Fruit fly (Drosophila melanogaster) whole organism, embryonic: Measurements from ENCODE around the gene Mf.

Experiments used
- ATbp ChIP-seq: fragments of 200-800 bp; sonication (Bioruptor generic); optimal IDR thresholded peaks from 2 replicates; lab custom pipeline; 2017; ENCODE audit warnings: missing biosample characterization, mild to moderate bottlenecking, missing genetic modification characterization, missing genetic modification reagents
- BEAF-32 ChIP-seq: fragments of 200-800 bp; sonication (Bioruptor generic); optimal IDR thresholded peaks from 3 replicates; lab custom pipeline; 2017; ENCODE audit warnings: missing biosample characterization, missing genetic modification characterization, mild to moderate bottlenecking, moderate library complexity, missing genetic modification reagents
- Bgb ChIP-seq: fragments of 200-800 bp; sonication (Bioruptor generic); IDR thresholded peaks from 2 replicates; pipeline ENCODE4 v1.3.6; 2022; ENCODE audit warnings: missing biosample characterization, missing genetic modification characterization; ENCODE audit not compliant: partially characterized antibody
- CG10431 ChIP-seq: fragments of 200-800 bp; sonication (Bioruptor generic); optimal IDR thresholded peaks from 3 replicates; lab custom pipeline; 2018; ENCODE audit warnings: missing biosample characterization, mild to moderate bottlenecking, missing genetic modification characterization
- CG11247 ChIP-seq: fragments of 200-800 bp; sonication (Bioruptor generic); IDR thresholded peaks from 2 replicates; pipeline ENCODE4 v1.3.6; 2022; ENCODE audit warnings: missing biosample characterization, missing genetic modification characterization
- CG12659 ChIP-seq: fragments of 200-800 bp; sonication (Bioruptor generic); optimal IDR thresholded peaks from 3 replicates; lab custom pipeline; 2017; ENCODE audit warnings: mild to moderate bottlenecking, missing biosample characterization, missing genetic modification reagents, missing genetic modification characterization
- CG13287 ChIP-seq: fragments of 200-800 bp; sonication (Bioruptor generic); IDR thresholded peaks from 2 replicates; pipeline ENCODE4 v1.3.6; 2022; ENCODE audit warnings: missing biosample characterization, missing genetic modification characterization; ENCODE audit not compliant: partially characterized antibody
- CG14014 ChIP-seq: fragments of 200-800 bp; sonication (Bioruptor generic); IDR thresholded peaks from 2 replicates; pipeline ENCODE4 v1.3.6; 2022; ENCODE audit warnings: missing biosample characterization, missing genetic modification characterization
- CG15514 ChIP-seq: fragments of 200-800 bp; sonication (Bioruptor generic); optimal IDR thresholded peaks from 3 replicates; lab custom pipeline; 2017; ENCODE audit warnings: missing biosample characterization, missing genetic modification characterization, mild to moderate bottlenecking, moderate library complexity, missing genetic modification reagents
- CG1603 ChIP-seq: fragments of 200-800 bp; sonication (Bioruptor generic); optimal IDR thresholded peaks from 2 replicates; lab custom pipeline; 2019; ENCODE audit warnings: missing biosample characterization, mild to moderate bottlenecking, missing genetic modification characterization, moderate library complexity
- CG17186 ChIP-seq: fragments of 200-800 bp; sonication (Bioruptor generic); optimal IDR thresholded peaks from 3 replicates; lab custom pipeline; 2017; ENCODE audit warnings: missing biosample characterization, missing genetic modification reagents, missing genetic modification characterization
- CG17359 ChIP-seq: fragments of 200-800 bp; sonication (Bioruptor generic); optimal IDR thresholded peaks from 3 replicates; lab custom pipeline; 2018; ENCODE audit warnings: missing biosample characterization, mild to moderate bottlenecking, missing genetic modification characterization, moderate library complexity
- CG17802 ChIP-seq: fragments of 200-800 bp; sonication (Bioruptor generic); optimal IDR thresholded peaks from 2 replicates; lab custom pipeline; 2018; ENCODE audit warnings: missing biosample characterization, mild to moderate bottlenecking, missing genetic modification characterization, moderate library complexity
- CG18011 ChIP-seq: fragments of 200-800 bp; sonication (Bioruptor generic); optimal IDR thresholded peaks from 2 replicates; lab custom pipeline; 2017; ENCODE audit warnings: missing biosample characterization, missing genetic modification characterization, mild to moderate bottlenecking, moderate library complexity, missing genotype
- CG18619 ChIP-seq: fragments of 200-800 bp; sonication (Bioruptor generic); optimal IDR thresholded peaks from 3 replicates; lab custom pipeline; 2017; ENCODE audit warnings: missing biosample characterization, mild to moderate bottlenecking, missing genetic modification characterization
- CG3281 ChIP-seq: fragments of 200-800 bp; sonication (Bioruptor generic); optimal IDR thresholded peaks from 3 replicates; lab custom pipeline; 2017; ENCODE audit warnings: missing biosample characterization, mild to moderate bottlenecking, missing genetic modification characterization
- CG34224 ChIP-seq: fragments of 200-800 bp; sonication (Bioruptor generic); IDR thresholded peaks from 3 replicates; pipeline ENCODE4 v1.3.6; 2022; ENCODE audit warnings: missing biosample characterization, missing genetic modification characterization; ENCODE audit not compliant: partially characterized antibody
- CG42726 ChIP-seq: fragments of 200-800 bp; sonication (Bioruptor generic); IDR thresholded peaks from 2 replicates; pipeline ENCODE4 v1.3.6; 2022; ENCODE audit warnings: missing biosample characterization, missing genetic modification characterization; ENCODE audit not compliant: partially characterized antibody
- CG5953 ChIP-seq: fragments of 200-800 bp; sonication (Bioruptor generic); IDR thresholded peaks from 2 replicates; pipeline ENCODE4 v1.3.6; 2022; ENCODE audit warnings: missing biosample characterization, missing genetic modification characterization
- CG6654 ChIP-seq: fragments of 200-800 bp; sonication (Bioruptor generic); optimal IDR thresholded peaks from 2 replicates; lab custom pipeline; 2017; ENCODE audit warnings: missing biosample characterization, mild to moderate bottlenecking, missing genetic modification characterization
- CG6689 ChIP-seq: fragments of 200-800 bp; sonication (Bioruptor generic); IDR thresholded peaks from 2 replicates; pipeline ENCODE4 v1.3.6; 2022; ENCODE audit warnings: missing biosample characterization, missing genetic modification characterization
- CG7963 ChIP-seq: fragments of 200-800 bp; sonication (Bioruptor generic); IDR thresholded peaks from 3 replicates; pipeline ENCODE4 v1.3.6; 2022; ENCODE audit warnings: missing biosample characterization, missing genetic modification characterization; ENCODE audit not compliant: partially characterized antibody
- CG8290 ChIP-seq, 3 experiments: fragments of 200-800 bp; sonication (Bioruptor generic); optimal IDR thresholded peaks; 2 replicates each; lab custom pipeline; 2016 to 2019; ENCODE audit warnings: missing biosample characterization in 3 of 3, missing genetic modification characterization in 3 of 3, mild to moderate bottlenecking in 2 of 3, moderate library complexity in 1 of 3
- CG8388 ChIP-seq: fragments of 200-800 bp; sonication (Bioruptor generic); optimal IDR thresholded peaks from 2 replicates; lab custom pipeline; 2019; ENCODE audit warnings: missing biosample characterization, mild to moderate bottlenecking, missing genetic modification characterization, moderate library complexity
- CG9437 ChIP-seq: fragments of 200-800 bp; sonication (Bioruptor generic); optimal IDR thresholded peaks from 2 replicates; lab custom pipeline; 2018; ENCODE audit warnings: missing biosample characterization, mild to moderate bottlenecking, missing genetic modification characterization
- Chrac-16 ChIP-seq: fragments of 200-800 bp; sonication (Bioruptor generic); optimal IDR thresholded peaks from 3 replicates; lab custom pipeline; 2016; ENCODE audit warnings: missing biosample characterization, missing genetic modification characterization
- ERR ChIP-seq: fragments of 200-800 bp; sonication (Bioruptor generic); optimal IDR thresholded peaks from 2 replicates; lab custom pipeline; 2016; ENCODE audit warnings: missing biosample characterization, missing genetic modification characterization
- Eip74EF ChIP-seq, 2 experiments: fragments of 200-800 bp in 1 of 2; fragments of >200 bp in 1 of 2; sonication (Bioruptor generic) in 1 of 2; optimal IDR thresholded peaks; 2 replicates each; lab custom pipeline; 2017 to 2019; ENCODE audit warnings: missing biosample characterization in 2 of 2, missing genetic modification characterization in 2 of 2, mild to moderate bottlenecking in 1 of 2, moderate library complexity in 1 of 2
- Gsc ChIP-seq: fragments of 200-800 bp; sonication (Bioruptor generic); IDR thresholded peaks from 2 replicates; pipeline ENCODE4 v1.3.6; 2022; ENCODE audit warnings: missing biosample characterization, missing genetic modification characterization
- Neu2 ChIP-seq: fragments of 200-800 bp; sonication (Bioruptor generic); optimal IDR thresholded peaks from 3 replicates; lab custom pipeline; 2016; ENCODE audit warnings: missing biosample characterization, missing genetic modification characterization, borderline replicate concordance
- Nf-YB ChIP-seq: fragments of 200-800 bp; sonication (Bioruptor generic); optimal IDR thresholded peaks from 3 replicates; lab custom pipeline; 2019; ENCODE audit warnings: missing biosample characterization, mild to moderate bottlenecking, missing genetic modification characterization, moderate library complexity
- Sry-δ ChIP-seq: fragments of 200-800 bp; sonication (Bioruptor generic); optimal IDR thresholded peaks from 2 replicates; lab custom pipeline; 2016; ENCODE audit warnings: missing biosample characterization, missing genetic modification characterization
- Tbp ChIP-seq: fragments of >200 bp; optimal IDR thresholded peaks from 2 replicates; lab custom pipeline; 2018; ENCODE audit warnings: missing biosample characterization, missing genetic modification characterization
- ato ChIP-seq: fragments of 200-800 bp; sonication (Bioruptor generic); IDR thresholded peaks from 2 replicates; pipeline ENCODE4 v1.3.6; 2022; ENCODE audit warnings: missing biosample characterization, missing genetic modification characterization; ENCODE audit not compliant: partially characterized antibody
- br ChIP-seq: fragments of >200 bp; optimal IDR thresholded peaks from 2 replicates; lab custom pipeline; 2017
- caup ChIP-seq: fragments of 200-800 bp; sonication (Bioruptor generic); optimal IDR thresholded peaks from 3 replicates; lab custom pipeline; 2017; ENCODE audit warnings: missing biosample characterization, mild to moderate bottlenecking, missing genetic modification characterization, moderate library complexity; ENCODE audit not compliant: severe bottlenecking
- danr ChIP-seq: fragments of 200-800 bp; sonication (Bioruptor generic); IDR thresholded peaks from 2 replicates; pipeline ENCODE4 v1.3.6; 2022; ENCODE audit warnings: missing biosample characterization, missing genetic modification characterization
- dm ChIP-seq: fragments of 200-800 bp; sonication (Bioruptor generic); optimal IDR thresholded peaks from 3 replicates; lab custom pipeline; 2016; ENCODE audit warnings: missing biosample characterization, missing genetic modification characterization
- esg ChIP-seq: fragments of 200-800 bp; sonication (Bioruptor generic); conservative IDR thresholded peaks from 2 replicates; pipeline ENCODE4 v1.3.6; 2022; ENCODE audit warnings: missing biosample characterization, missing genetic modification characterization
- gro ChIP-seq: fragments of 200-800 bp; sonication (Bioruptor generic); optimal IDR thresholded peaks from 2 replicates; lab custom pipeline; 2016; ENCODE audit warnings: missing biosample characterization, missing genetic modification characterization
- kay ChIP-seq: fragments of 200-800 bp; sonication (Bioruptor generic); optimal IDR thresholded peaks from 2 replicates; lab custom pipeline; 2016; ENCODE audit warnings: missing biosample characterization, missing genetic modification characterization
- nom ChIP-seq: fragments of 200-800 bp; sonication (Bioruptor generic); optimal IDR thresholded peaks from 2 replicates; lab custom pipeline; 2017; ENCODE audit warnings: missing biosample characterization, missing genetic modification characterization, mild to moderate bottlenecking, moderate library complexity, missing genetic modification reagents
- oc ChIP-seq: fragments of 200-800 bp; sonication (Bioruptor generic); optimal IDR thresholded peaks from 2 replicates; lab custom pipeline; 2018; ENCODE audit warnings: missing biosample characterization, mild to moderate bottlenecking, missing genetic modification characterization, moderate library complexity
- pros ChIP-seq: fragments of 200-800 bp; sonication (Bioruptor generic); optimal IDR thresholded peaks from 3 replicates; lab custom pipeline; 2019; ENCODE audit warnings: missing biosample characterization, mild to moderate bottlenecking, missing genetic modification characterization, moderate library complexity
- pzg ChIP-seq: fragments of 200-800 bp; sonication (Bioruptor generic); optimal IDR thresholded peaks from 3 replicates; lab custom pipeline; 2018; ENCODE audit warnings: missing biosample characterization, mild to moderate bottlenecking, missing genetic modification characterization, moderate library complexity
- sr ChIP-seq: fragments of 200-800 bp; sonication (Bioruptor generic); IDR thresholded peaks from 3 replicates; pipeline ENCODE4 v1.3.6; 2022; ENCODE audit warnings: missing biosample characterization, missing genetic modification characterization
- tna ChIP-seq: fragments of 200-800 bp; sonication (Bioruptor generic); IDR thresholded peaks from 2 replicates; pipeline ENCODE4 v1.3.6; 2022; ENCODE audit warnings: missing biosample characterization, missing genetic modification characterization; ENCODE audit not compliant: partially characterized antibody
- wor ChIP-seq: fragments of 200-800 bp; sonication (Bioruptor generic); IDR thresholded peaks from 2 replicates; pipeline ENCODE4 v1.3.6; 2022; ENCODE audit warnings: missing biosample characterization, missing genetic modification characterization

Mf gene

dm6 chr3R:15206273-15206672 is 25.0 kb upstream of the Mf start, which contains the start of gene Spn88Ea (continued):
- TF ChIP-seq CG14014: 0 out of 2 replicates have a peak, but pooled peaks have one; percentile 22
- TF ChIP-seq CG18011 (GFP tag; lab: Kevin White, UChicago): no peak
- no peak for TF ChIP-seq Nf-YB (GFP tag; lab: Kevin White, UChicago)
- peak; percentile 60 for TF ChIP-seq CG15514 (GFP tag; lab: Kevin White, UChicago)
- TF ChIP-seq CG34224 (GFP tag; lab: Robert Waterston, UW): peak; percentile 33; the same call in 1 of the 3 replicates
- TF ChIP-seq CG7963 (GFP tag; lab: Robert Waterston, UW): 0 out of 3 replicates have a peak, but pooled peaks have one; percentile 47
- peak; percentile 54 for TF ChIP-seq Bgb (GFP tag; lab: Robert Waterston, UW)
- TF ChIP-seq CG17802 (tag; lab: Kevin White, UChicago): peak; percentile 32
- peak; percentile 40 for TF ChIP-seq BEAF-32
- no peak for TF ChIP-seq Gsc (GFP tag; lab: Robert Waterston, UW)
- TF ChIP-seq CG8290 (GFP tag; optimal IDR thresholded peaks at IDR 0.05; lab: Kevin White, UChicago): no peak
- TF ChIP-seq CG8290 (tag; optimal IDR thresholded peaks at IDR 0.05; lab: Kevin White, UChicago): peak in 1 of 2 experiments; percentile 57
- TF ChIP-seq danr (GFP tag; lab: Robert Waterston, UW): no peak
- TF ChIP-seq CG1603 (tag; lab: Kevin White, UChicago): peak; percentile 37
- TF ChIP-seq ato (GFP tag; lab: Robert Waterston, UW): 0 out of 2 replicates have a peak, but pooled peaks have one; percentile 26
- no peak for TF ChIP-seq Tbp (GFP tag; lab: Kevin White, UChicago)
- no peak for TF ChIP-seq CG6654 (GFP tag; lab: Kevin White, UChicago)
- TF ChIP-seq sr (GFP tag; lab: Robert Waterston, UW): 0 out of 3 replicates have a peak, but pooled peaks have one; percentile 10
- peak; percentile 35; the same call in 1 of the 2 replicates for TF ChIP-seq CG42726 (GFP tag; lab: Robert Waterston, UW)
- peak; percentile 28 for TF ChIP-seq Sry-δ (GFP tag; lab: Kevin White, UChicago)
- peak; percentile 23; the same call in 1 of the 2 replicates for TF ChIP-seq tna (GFP tag; lab: Robert Waterston, UW)
- peak; percentile 22 for TF ChIP-seq gro (GFP tag; lab: Kevin White, UChicago)
- peak; percentile 44 for TF ChIP-seq CG13287 (GFP tag; lab: Robert Waterston, UW)
- TF ChIP-seq CG6689: 0 out of 2 replicates have a peak, but pooled peaks have one; percentile 5
- TF ChIP-seq CG17359 (tag; lab: Kevin White, UChicago): peak; percentile 16
- peak; percentile 35 for TF ChIP-seq CG17186
- TF ChIP-seq oc (tag; lab: Kevin White, UChicago): peak; percentile 65
- no peak for TF ChIP-seq Neu2 (GFP tag; lab: Kevin White, UChicago)
- TF ChIP-seq CG12659 (GFP tag; lab: Kevin White, UChicago): peak; percentile 20
- peak; percentile 26 for TF ChIP-seq pzg (GFP tag; lab: Kevin White, UChicago)
- TF ChIP-seq nom (GFP tag; lab: Kevin White, UChicago): peak; percentile 15
- no peak for TF ChIP-seq br (lab: Kevin White, UChicago)
- TF ChIP-seq, all 482 proteins: peak for 47

dm6 chr3R:15205223-15205622 is 23.9 kb upstream of the Mf start:
- TF ChIP-seq tna (GFP tag; lab: Robert Waterston, UW) (no peak), pros (GFP tag; lab: Kevin White, UChicago) (no peak), CG3281 (GFP tag; lab: Kevin White, UChicago) (no peak), CG11247 (GFP tag; lab: Robert Waterston, UW) (no peak), dm (GFP tag; lab: Kevin White, UChicago) (no peak), CG5953 (no peak), CG10431 (GFP tag; lab: Kevin White, UChicago) (no peak), caup (GFP tag; lab: Kevin White, UChicago) (no peak), CG18619 (GFP tag; lab: Kevin White, UChicago) (no peak), Eip74EF (GFP tag; optimal IDR thresholded peaks at IDR 0.05; lab: Kevin White, UChicago) (no peak), kay (GFP tag; lab: Kevin White, UChicago) (no peak), CG9437 (GFP tag; lab: Kevin White, UChicago) (no peak), CG8388 (GFP tag; lab: Kevin White, UChicago) (no peak), Chrac-16 (GFP tag; lab: Kevin White, UChicago) (no peak), esg (GFP tag; lab: Robert Waterston, UW) (no peak), ERR (GFP tag; lab: Kevin White, UChicago) (no peak), ATbp (GFP tag; lab: Kevin White, UChicago) (no peak), wor (GFP tag; lab: Robert Waterston, UW) (no peak)
